Fruit fly (Drosophila melanogaster) whole organism, embryonic: Measurements from ENCODE around the gene hll.

Source experiments
- Asciz ChIP-seq: fragments of 200-800 bp; sonication (Bioruptor generic); optimal IDR thresholded peaks from 2 replicates; lab custom pipeline; 2017; ENCODE audit warnings: missing biosample characterization, mild to moderate bottlenecking, missing genetic modification characterization, missing genetic modification reagents
- C15 ChIP-seq: fragments of 200-800 bp; sonication (Bioruptor generic); IDR thresholded peaks from 3 replicates; pipeline ENCODE4 v1.3.6; 2022; ENCODE audit warnings: missing biosample characterization, missing genetic modification characterization
- CG10959 ChIP-seq: fragments of 200-800 bp; sonication (Bioruptor generic); IDR thresholded peaks from 2 replicates; pipeline ENCODE4 v1.3.6; 2022; ENCODE audit warnings: missing biosample characterization, missing genetic modification characterization
- CG10979 ChIP-seq: fragments of 200-800 bp; sonication (Bioruptor generic); optimal IDR thresholded peaks from 2 replicates; lab custom pipeline; 2018; ENCODE audit warnings: missing biosample characterization, mild to moderate bottlenecking, missing genetic modification characterization, moderate library complexity
- CG11560 ChIP-seq: fragments of 200-800 bp; sonication (Bioruptor generic); IDR thresholded peaks from 3 replicates; pipeline ENCODE4 v1.3.6; 2022; ENCODE audit warnings: missing biosample characterization, missing genetic modification characterization
- CG12104 ChIP-seq: fragments of 200-800 bp; sonication (Bioruptor generic); optimal IDR thresholded peaks from 3 replicates; lab custom pipeline; 2016; ENCODE audit warnings: missing biosample characterization, missing genetic modification characterization
- CG14667 ChIP-seq: fragments of 200-800 bp; sonication (Bioruptor generic); IDR thresholded peaks from 2 replicates; pipeline ENCODE4 v1.3.6; 2022; ENCODE audit warnings: missing biosample characterization, missing genetic modification characterization
- CG16815 ChIP-seq: fragments of 200-800 bp; sonication (Bioruptor generic); optimal IDR thresholded peaks from 3 replicates; lab custom pipeline; 2017; ENCODE audit warnings: missing biosample characterization, mild to moderate bottlenecking, missing genetic modification characterization
- CG17612 ChIP-seq: fragments of 200-800 bp; sonication (Bioruptor generic); IDR thresholded peaks from 2 replicates; pipeline ENCODE4 v1.3.6; 2022; ENCODE audit warnings: missing biosample characterization, missing genetic modification characterization
- CG1792 ChIP-seq: fragments of 200-800 bp; sonication (Bioruptor generic); optimal IDR thresholded peaks from 2 replicates; lab custom pipeline; 2016; ENCODE audit warnings: missing biosample characterization, missing genetic modification characterization
- CG18619 ChIP-seq: fragments of 200-800 bp; sonication (Bioruptor generic); optimal IDR thresholded peaks from 3 replicates; lab custom pipeline; 2017; ENCODE audit warnings: missing biosample characterization, mild to moderate bottlenecking, missing genetic modification characterization
- CG31388 ChIP-seq: fragments of 200-800 bp; sonication (Bioruptor generic); optimal IDR thresholded peaks from 2 replicates; lab custom pipeline; 2016; ENCODE audit warnings: missing biosample characterization, missing genetic modification characterization
- CG34422 ChIP-seq: fragments of 200-800 bp; sonication (Bioruptor generic); IDR thresholded peaks from 3 replicates; pipeline ENCODE4 v1.3.6; 2022; ENCODE audit warnings: missing biosample characterization, missing genetic modification characterization
- CG7271 ChIP-seq: fragments of 200-800 bp; sonication (Bioruptor generic); optimal IDR thresholded peaks from 2 replicates; lab custom pipeline; 2018; ENCODE audit warnings: missing biosample characterization, mild to moderate bottlenecking, missing genetic modification characterization, moderate library complexity
- CG8281 ChIP-seq: fragments of 200-800 bp; sonication (Bioruptor generic); optimal IDR thresholded peaks from 2 replicates; lab custom pipeline; 2018; ENCODE audit warnings: missing biosample characterization, mild to moderate bottlenecking, missing genetic modification characterization, moderate library complexity
- CG8388 ChIP-seq: fragments of 200-800 bp; sonication (Bioruptor generic); optimal IDR thresholded peaks from 2 replicates; lab custom pipeline; 2019; ENCODE audit warnings: missing biosample characterization, mild to moderate bottlenecking, missing genetic modification characterization, moderate library complexity
- CG8478 ChIP-seq: fragments of >200 bp; optimal IDR thresholded peaks from 2 replicates; lab custom pipeline; 2018
- CG8765 ChIP-seq: fragments of 200-800 bp; sonication (Bioruptor generic); IDR thresholded peaks from 2 replicates; pipeline ENCODE4 v1.3.6; 2022; ENCODE audit warnings: missing biosample characterization, missing genetic modification characterization
- CrebB ChIP-seq: fragments of 200-800 bp; sonication (Bioruptor generic); optimal IDR thresholded peaks from 3 replicates; lab custom pipeline; 2018; ENCODE audit warnings: missing biosample characterization, mild to moderate bottlenecking, missing genetic modification characterization
- D19A ChIP-seq: fragments of 200-800 bp; optimal IDR thresholded peaks from 3 replicates; lab custom pipeline; 2019; ENCODE audit warnings: missing biosample characterization, mild to moderate bottlenecking, missing genetic modification characterization, moderate library complexity
- D19B ChIP-seq: fragments of 200-800 bp; sonication (Bioruptor generic); optimal IDR thresholded peaks from 2 replicates; lab custom pipeline; 2017; ENCODE audit warnings: missing biosample characterization, mild to moderate bottlenecking, missing genetic modification characterization
- Deaf1 ChIP-seq: fragments of 200-800 bp; optimal IDR thresholded peaks from 3 replicates; lab custom pipeline; 2019; ENCODE audit warnings: missing biosample characterization, mild to moderate bottlenecking, missing genetic modification characterization, moderate library complexity
- E2f2 ChIP-seq: fragments of 200-800 bp; sonication (Bioruptor generic); IDR thresholded peaks from 2 replicates; pipeline ENCODE4 v1.3.6; 2022; ENCODE audit warnings: missing biosample characterization, missing genetic modification characterization
- Gug ChIP-seq: fragments of 200-800 bp; sonication (Bioruptor generic); IDR thresholded peaks from 4 replicates; pipeline ENCODE4 v1.3.6; 2022; ENCODE audit warnings: missing biosample characterization, missing genetic modification characterization
- HLH54F ChIP-seq: fragments of 200-800 bp; sonication (Bioruptor generic); optimal IDR thresholded peaks from 3 replicates; lab custom pipeline; 2016; ENCODE audit warnings: missing biosample characterization, missing genetic modification characterization
- Jarid2 ChIP-seq: fragments of 200-800 bp; sonication (Bioruptor generic); optimal IDR thresholded peaks from 3 replicates; lab custom pipeline; 2017; ENCODE audit warnings: mild to moderate bottlenecking, missing biosample characterization, missing genetic modification reagents, missing genetic modification characterization
- MTF-1 ChIP-seq: fragments of 200-800 bp; sonication (Bioruptor generic); optimal IDR thresholded peaks from 2 replicates; lab custom pipeline; 2018; ENCODE audit warnings: missing biosample characterization, mild to moderate bottlenecking, missing genetic modification characterization, borderline replicate concordance
- Meics ChIP-seq: fragments of 200-800 bp; sonication (Bioruptor generic); optimal IDR thresholded peaks from 2 replicates; lab custom pipeline; 2017; ENCODE audit warnings: missing biosample characterization, mild to moderate bottlenecking, missing genetic modification characterization
- NC2β ChIP-seq: fragments of 200-800 bp; sonication (Bioruptor generic); optimal IDR thresholded peaks from 2 replicates; lab custom pipeline; 2016; ENCODE audit warnings: missing biosample characterization, missing genetic modification characterization
- Nf-YB ChIP-seq: fragments of 200-800 bp; sonication (Bioruptor generic); optimal IDR thresholded peaks from 3 replicates; lab custom pipeline; 2019; ENCODE audit warnings: missing biosample characterization, mild to moderate bottlenecking, missing genetic modification characterization, moderate library complexity
- Pdp1 ChIP-seq, 2 experiments: fragments of 200-800 bp; sonication (Bioruptor generic); optimal IDR thresholded peaks; 3 replicates each; lab custom pipeline; 2016; ENCODE audit warnings: missing biosample characterization in 2 of 2, missing genetic modification characterization in 2 of 2, mild to moderate bottlenecking in 1 of 2, moderate library complexity in 1 of 2
- btn ChIP-seq: fragments of 200-800 bp; sonication (Bioruptor generic); optimal IDR thresholded peaks from 2 replicates; lab custom pipeline; 2016; ENCODE audit warnings: missing biosample characterization, missing genetic modification characterization
- croc ChIP-seq: fragments of 200-800 bp; sonication (Bioruptor generic); conservative IDR thresholded peaks from 3 replicates; pipeline ENCODE4 v1.3.6; 2022; ENCODE audit warnings: missing biosample characterization, missing genetic modification characterization
- ems ChIP-seq: fragments of 200-800 bp; sonication (Bioruptor generic); optimal IDR thresholded peaks from 3 replicates; lab custom pipeline; 2016; ENCODE audit warnings: missing biosample characterization, missing genetic modification characterization
- exex ChIP-seq: fragments of 200-800 bp; sonication (Bioruptor generic); optimal IDR thresholded peaks from 4 replicates; lab custom pipeline; 2018; ENCODE audit warnings: missing biosample characterization, mild to moderate bottlenecking, missing genetic modification characterization, moderate library complexity
- jigr1 ChIP-seq: fragments of 200-800 bp; sonication (Bioruptor generic); IDR thresholded peaks from 3 replicates; pipeline ENCODE4 v1.3.6; 2022; ENCODE audit warnings: missing biosample characterization, missing genetic modification characterization
- jumu ChIP-seq: fragments of 200-800 bp; sonication (Bioruptor generic); optimal IDR thresholded peaks from 3 replicates; lab custom pipeline; 2016; ENCODE audit warnings: missing biosample characterization, missing genetic modification characterization
- nau ChIP-seq: fragments of 200-800 bp; sonication (Bioruptor generic); optimal IDR thresholded peaks from 3 replicates; lab custom pipeline; 2017; ENCODE audit warnings: missing biosample characterization, mild to moderate bottlenecking, missing genetic modification characterization, missing genetic modification reagents
- nerfin-2 ChIP-seq: fragments of 200-800 bp; sonication (Bioruptor generic); IDR thresholded peaks from 2 replicates; pipeline ENCODE4 v1.3.6; 2022; ENCODE audit warnings: missing biosample characterization, missing genetic modification characterization; ENCODE audit not compliant: partially characterized antibody
- pan ChIP-seq, 4 experiments: fragments of >200 bp in 3 of 4; fragments of 200-800 bp in 1 of 4; sonication (Bioruptor generic) in 1 of 4; optimal IDR thresholded peaks in 3 of 4; IDR thresholded peaks in 1 of 4; 2 replicates each; pipeline versions ENCODE4 v1.3.6 to Lab custom; 2017 to 2022; ENCODE audit warnings: missing biosample characterization in 2 of 4, missing genetic modification characterization in 2 of 4, mixed read lengths in 1 of 4
- phol ChIP-seq: fragments of 200-800 bp; sonication (Bioruptor generic); optimal IDR thresholded peaks from 3 replicates; lab custom pipeline; 2018; ENCODE audit warnings: missing biosample characterization, mild to moderate bottlenecking, missing genetic modification characterization, moderate library complexity
- pum ChIP-seq: fragments of 200-800 bp; sonication (Bioruptor generic); optimal IDR thresholded peaks from 2 replicates; lab custom pipeline; 2016; ENCODE audit warnings: missing biosample characterization, missing genetic modification characterization
- sens ChIP-seq: fragments of 200-800 bp; sonication (Bioruptor generic); peaks from one replicate; lab custom pipeline; 2016; ENCODE audit warnings: missing biosample characterization, missing genetic modification characterization
- sna ChIP-seq: fragments of 200-800 bp; sonication (Bioruptor generic); IDR thresholded peaks from 2 replicates; pipeline ENCODE4 v1.3.6; 2022; ENCODE audit warnings: missing biosample characterization, missing genetic modification characterization; ENCODE audit not compliant: partially characterized antibody
- sob ChIP-seq: fragments of 200-800 bp; sonication (Bioruptor generic); IDR thresholded peaks from 2 replicates; pipeline ENCODE4 v1.3.6; 2022; ENCODE audit warnings: missing biosample characterization, missing genetic modification characterization
- stc ChIP-seq: fragments of 200-800 bp; sonication (Bioruptor generic); IDR thresholded peaks from 2 replicates; pipeline ENCODE4 v1.3.6; 2022; ENCODE audit warnings: missing biosample characterization, missing genetic modification characterization
- tin ChIP-seq: fragments of 200-800 bp; sonication (Bioruptor generic); optimal IDR thresholded peaks from 3 replicates; lab custom pipeline; 2016; ENCODE audit warnings: missing biosample characterization, missing genetic modification characterization
- trem ChIP-seq: fragments of 200-800 bp; optimal IDR thresholded peaks from 3 replicates; lab custom pipeline; 2019; ENCODE audit warnings: missing biosample characterization, mild to moderate bottlenecking, missing genetic modification characterization, moderate library complexity

hll gene

dm6 chr2L:14020875-14021643 lies 5.7 kb upstream of the hll start (continued):
- TF ChIP-seq tin (GFP tag; lab: Kevin White, UChicago) (peak; percentile 54), jigr1 (GFP tag; lab: Robert Waterston, UW) (no peak), exex (no peak), CG12104 (GFP tag; lab: Kevin White, UChicago) (peak; percentile 68), stc (GFP tag; lab: Robert Waterston, UW) (peak; percentile 60), CG16815 (GFP tag; lab: Kevin White, UChicago) (peak; percentile 49), HLH54F (peak; percentile 28), croc (GFP tag; lab: Robert Waterston, UW) (no peak; the same call in 2 of the 3 replicates), Jarid2 (GFP tag; lab: Kevin White, UChicago) (no peak), MTF-1 (GFP tag; lab: Kevin White, UChicago) (peak; percentile 18), jumu (GFP tag; lab: Kevin White, UChicago) (peak; percentile 1), Asciz (GFP tag; lab: Kevin White, UChicago) (peak; percentile 17), Meics (GFP tag; lab: Kevin White, UChicago) (peak; percentile 78), NC2β (GFP tag; lab: Kevin White, UChicago) (peak; percentile 31), sens (GFP tag; lab: Kevin White, UChicago) (peak; percentile 94), nau (GFP tag; lab: Kevin White, UChicago) (no peak), CG11560 (tag; lab: Robert Waterston, UW) (no peak), pum (GFP tag; lab: Kevin White, UChicago) (peak; percentile 22), phol (tag; lab: Kevin White, UChicago) (peak; percentile 79), btn (no peak), CG18619 (GFP tag; lab: Kevin White, UChicago) (peak; percentile 74), CG1792 (GFP tag; lab: Kevin White, UChicago) (no peak), Deaf1 (tag; lab: Kevin White, UChicago) (peak; percentile 76), E2f2 (peak; percentile 45; the same call in 1 of the 2 replicates), CG8765 (GFP tag; lab: Robert Waterston, UW) (peak; percentile 36; the same call in 1 of the 2 replicates), CG17612 (GFP tag; lab: Robert Waterston, UW) (no peak), CG7271 (tag; lab: Kevin White, UChicago) (peak; percentile 60), Pdp1 (GFP tag; optimal IDR thresholded peaks at IDR 0.05; lab: Kevin White, UChicago) (peak; percentile 0 to 47), C15 (GFP tag; lab: Robert Waterston, UW) (no peak), sob (GFP tag; lab: Robert Waterston, UW) (peak; percentile 60), CG31388 (GFP tag; lab: Kevin White, UChicago) (no peak), Gug (peak; percentile 45; the same call in 3 of the 4 replicates), sna (GFP tag; lab: Robert Waterston, UW) (no peak), pan (optimal IDR thresholded peaks at IDR 0.05; lab: Kevin White, UChicago) (peak in 1 of 2 experiments; percentile 4), pan (GFP tag; optimal IDR thresholded peaks at IDR 0.05 in 1 of 2, IDR thresholded peaks at IDR 0.05 in 1 of 2) (peak in 1 of 2 experiments; percentile 69), CG8478 (lab: Kevin White, UChicago) (no peak), CG8388 (GFP tag; lab: Kevin White, UChicago) (peak; percentile 79), CG10979 (tag; lab: Kevin White, UChicago) (peak; percentile 82), CrebB (tag; lab: Kevin White, UChicago) (no peak), trem (tag; lab: Kevin White, UChicago) (peak; percentile 22), D19B (GFP tag; lab: Kevin White, UChicago) (peak; percentile 90), D19A (tag; lab: Kevin White, UChicago) (peak; percentile 65), Nf-YB (GFP tag; lab: Kevin White, UChicago) (peak; percentile 71), CG10959 (GFP tag; lab: Robert Waterston, UW) (peak; percentile 59; the same call in 1 of the 2 replicates), CG34422 (GFP tag; lab: Robert Waterston, UW) (peak; percentile 64), CG14667 (GFP tag; lab: Robert Waterston, UW) (peak; percentile 48; the same call in 1 of the 2 replicates), CG8281 (peak; percentile 34), nerfin-2 (no peak), ems (GFP tag; lab: Kevin White, UChicago) (peak; percentile 48)
